Worm (Caenorhabditis elegans) whole organism, L4 larva: Measurements from ENCODE around the gene ckb-1.

Source experiments
- F44E2.7 ChIP-seq: fragments of 200-800 bp; sonication (Bioruptor generic); IDR thresholded peaks from 2 replicates; pipeline ENCODE4 v2.1.2; 2022; ENCODE audit warnings: missing genetic modification characterization, missing compliant biosample characterization
- ZK546.5 ChIP-seq, 2 experiments: sonication (generic microtip); optimal IDR thresholded peaks; 2 replicates each; lab custom pipeline; 2017; ENCODE audit warnings: missing biosample characterization in 2 of 2, missing genetic modification characterization in 2 of 2
- aha-1 ChIP-seq: fragments of 150-350 bp; peaks from one replicate; lab custom pipeline; 2014; ENCODE audit warnings: missing biosample characterization, missing genetic modification characterization
- ceh-20 ChIP-seq: fragments of 200-800 bp; sonication (Bioruptor generic); IDR thresholded peaks from 2 replicates; pipeline ENCODE4 v1.3.6; 2022; ENCODE audit warnings: missing genetic modification reagents, missing genetic modification characterization, missing compliant biosample characterization
- daf-8 ChIP-seq: fragments of 200-800 bp; sonication (Bioruptor generic); IDR thresholded peaks from 2 replicates; pipeline ENCODE4 v1.3.6; 2022; ENCODE audit warnings: missing genetic modification characterization, missing compliant biosample characterization
- dpl-1 ChIP-seq: fragments of 150-350 bp; optimal IDR thresholded peaks from 2 replicates; lab custom pipeline; 2014; ENCODE audit warnings: missing biosample characterization, missing genetic modification reagents, missing genetic modification characterization
- lin-1 ChIP-seq: fragments of 200-800 bp; sonication (Bioruptor generic); IDR thresholded peaks from 2 replicates; pipeline ENCODE4 v1.3.6; 2022; ENCODE audit warnings: missing genetic modification reagents, missing genetic modification characterization, missing compliant biosample characterization
- lin-13 ChIP-seq: fragments of 150-350 bp; optimal IDR thresholded peaks from 2 replicates; lab custom pipeline; 2014; ENCODE audit warnings: missing biosample characterization, missing genetic modification reagents, missing genetic modification characterization
- lsy-2 ChIP-seq, 2 experiments: fragments of 150-350 bp in 1 of 2; sonication (generic microtip) in 1 of 2; optimal IDR thresholded peaks; 2 replicates each; lab custom pipeline; 2014 to 2017; ENCODE audit warnings: missing biosample characterization in 2 of 2, missing genetic modification characterization in 2 of 2
- nhr-237 ChIP-seq: sonication (generic microtip); optimal IDR thresholded peaks from 2 replicates; lab custom pipeline; 2017; ENCODE audit warnings: missing biosample characterization, missing genetic modification characterization
- nhr-28 ChIP-seq: fragments of 150-350 bp; optimal IDR thresholded peaks from 2 replicates; lab custom pipeline; 2014; ENCODE audit warnings: missing biosample characterization, missing genetic modification characterization
- unc-62 ChIP-seq, 3 experiments: fragments of 150-350 bp in 1 of 3; sonication (generic microtip); optimal IDR thresholded peaks in 2 of 3; peaks in 1 of 3; 1 replicate in 1 of 3; 2 replicates in 2 of 3; lab custom pipeline; 2014 to 2017; ENCODE audit warnings: missing biosample characterization in 3 of 3, missing genetic modification characterization in 3 of 3, missing genetic modification reagents in 3 of 3, missing genotype in 1 of 3

ce11 chrIII:4372894-4373293 lies 7.8 kb downstream of the ckb-1 start:
- TF ChIP-seq lsy-2 (tag; optimal IDR thresholded peaks at IDR 0.05; lab: Kevin White, UChicago) (no peak), F44E2.7 (GFP tag; lab: Robert Waterston, UW) (no peak), unc-62 (GFP tag; optimal IDR thresholded peaks at IDR 0.05 in 1 of 2; lab: Kevin White, UChicago) (no peak), unc-62 (tag; optimal IDR thresholded peaks at IDR 0.05; lab: Kevin White, UChicago) (no peak), nhr-28 (tag; lab: Kevin White, UChicago) (no peak), ceh-20 (GFP tag; lab: Robert Waterston, UW) (no peak), aha-1 (tag; lab: Kevin White, UChicago) (no peak), daf-8 (GFP tag; lab: Robert Waterston, UW) (no peak), lin-1 (no peak), dpl-1 (GFP tag; lab: Kevin White, UChicago) (no peak), lin-13 (GFP tag; lab: Kevin White, UChicago) (no peak), ZK546.5 (tag; optimal IDR thresholded peaks at IDR 0.05; lab: Kevin White, UChicago) (no peak), nhr-237 (tag; lab: Kevin White, UChicago) (no peak)
